Fruit fly (Drosophila melanogaster) whole organism, prepupa: Measurements from ENCODE around the gene CG8003.

Experiments
- Blimp-1 ChIP-seq: fragments of 200-800 bp; sonication (Bioruptor generic); optimal IDR thresholded peaks from 3 replicates; lab custom pipeline; 2017; ENCODE audit warnings: missing biosample characterization, missing genetic modification characterization, mild to moderate bottlenecking, moderate library complexity, missing genetic modification reagents
- CG10631 ChIP-seq: fragments of 200-800 bp; sonication (Bioruptor generic); optimal IDR thresholded peaks from 2 replicates; lab custom pipeline; 2016; ENCODE audit warnings: missing biosample characterization, missing genetic modification characterization
- CG10669 ChIP-seq: fragments of 200-800 bp; sonication (Bioruptor generic); optimal IDR thresholded peaks from 3 replicates; lab custom pipeline; 2018; ENCODE audit warnings: missing biosample characterization, mild to moderate bottlenecking, missing genetic modification characterization, moderate library complexity
- CG11762 ChIP-seq: fragments of 200-800 bp; sonication (Bioruptor generic); optimal IDR thresholded peaks from 3 replicates; lab custom pipeline; 2016; ENCODE audit warnings: missing biosample characterization, missing genetic modification characterization; ENCODE audit not compliant: insufficient read depth
- CG11902 ChIP-seq: fragments of 200-800 bp; sonication (Bioruptor generic); optimal IDR thresholded peaks from 3 replicates; lab custom pipeline; 2016; ENCODE audit warnings: missing biosample characterization, missing genetic modification characterization
- CG15336 ChIP-seq: fragments of 200-800 bp; sonication (Bioruptor generic); IDR thresholded peaks from 2 replicates; pipeline ENCODE4 v1.3.6; 2022; ENCODE audit warnings: missing biosample characterization, missing genetic modification characterization
- CG1621 ChIP-seq: fragments of 200-800 bp; sonication (Bioruptor generic); optimal IDR thresholded peaks from 3 replicates; lab custom pipeline; 2018; ENCODE audit warnings: missing biosample characterization, mild to moderate bottlenecking, missing genetic modification characterization
- CG3032 ChIP-seq: fragments of 200-800 bp; optimal IDR thresholded peaks from 2 replicates; lab custom pipeline; 2019; ENCODE audit warnings: missing biosample characterization, mild to moderate bottlenecking, missing genetic modification characterization, moderate library complexity
- CG31627 ChIP-seq: fragments of 200-800 bp; sonication (Bioruptor generic); optimal IDR thresholded peaks from 3 replicates; lab custom pipeline; 2016; ENCODE audit warnings: missing biosample characterization, missing genetic modification characterization
- CG34406 ChIP-seq: fragments of 200-800 bp; sonication (Bioruptor generic); optimal IDR thresholded peaks from 3 replicates; lab custom pipeline; 2016; ENCODE audit warnings: missing biosample characterization, missing genetic modification characterization
- CG3919 ChIP-seq: fragments of 200-800 bp; sonication (Bioruptor generic); optimal IDR thresholded peaks from 3 replicates; lab custom pipeline; 2016; ENCODE audit warnings: missing biosample characterization, missing genetic modification characterization
- CG4318 ChIP-seq: fragments of 200-800 bp; sonication (Bioruptor generic); optimal IDR thresholded peaks from 3 replicates; lab custom pipeline; 2017; ENCODE audit warnings: missing biosample characterization, mild to moderate bottlenecking, missing genetic modification characterization
- CG6163 ChIP-seq: fragments of 200-800 bp; sonication (Bioruptor generic); IDR thresholded peaks from 3 replicates; pipeline ENCODE4 v1.3.6; 2022; ENCODE audit warnings: missing biosample characterization, missing genetic modification characterization
- CG6276 ChIP-seq: fragments of 200-800 bp; sonication (Bioruptor generic); optimal IDR thresholded peaks from 2 replicates; lab custom pipeline; 2017; ENCODE audit warnings: missing biosample characterization, mild to moderate bottlenecking, missing genetic modification characterization
- CG6792 ChIP-seq: fragments of 200-800 bp; sonication (Bioruptor generic); optimal IDR thresholded peaks from 3 replicates; lab custom pipeline; 2016; ENCODE audit warnings: missing biosample characterization, missing genetic modification characterization
- CG6808 ChIP-seq: fragments of 200-800 bp; sonication (Bioruptor generic); optimal IDR thresholded peaks from 3 replicates; lab custom pipeline; 2017; ENCODE audit warnings: missing biosample characterization, missing genetic modification characterization, mild to moderate bottlenecking, moderate library complexity, missing genetic modification reagents
- CG7368 ChIP-seq: fragments of 200-800 bp; sonication (Bioruptor generic); optimal IDR thresholded peaks from 3 replicates; lab custom pipeline; 2016; ENCODE audit warnings: missing biosample characterization, missing genetic modification characterization
- CG8119 ChIP-seq: fragments of 200-800 bp; sonication (Bioruptor generic); IDR thresholded peaks from 3 replicates; pipeline ENCODE4 v1.3.6; 2022; ENCODE audit warnings: missing biosample characterization, missing genetic modification characterization
- CG8632 ChIP-seq: fragments of 200-800 bp; sonication (Bioruptor generic); optimal IDR thresholded peaks from 3 replicates; lab custom pipeline; 2016; ENCODE audit warnings: missing biosample characterization, missing genetic modification characterization
- CG9139 ChIP-seq: fragments of 200-800 bp; sonication (Bioruptor generic); optimal IDR thresholded peaks from 3 replicates; lab custom pipeline; 2017; ENCODE audit warnings: missing biosample characterization, mild to moderate bottlenecking, missing genetic modification characterization
- Eip75B ChIP-seq: fragments of 200-800 bp; sonication (Bioruptor generic); optimal IDR thresholded peaks from 3 replicates; lab custom pipeline; 2016; ENCODE audit warnings: missing biosample characterization, missing genetic modification characterization
- Eip78C ChIP-seq: fragments of 200-800 bp; sonication (Bioruptor generic); peaks from one replicate; lab custom pipeline; 2016; ENCODE audit warnings: missing biosample characterization, missing genetic modification characterization
- Ets21C ChIP-seq: fragments of 200-800 bp; sonication (Bioruptor generic); optimal IDR thresholded peaks from 3 replicates; lab custom pipeline; 2016; ENCODE audit warnings: missing biosample characterization, missing genetic modification characterization
- Ets96B ChIP-seq: fragments of 200-800 bp; optimal IDR thresholded peaks from 2 replicates; lab custom pipeline; 2019; ENCODE audit warnings: missing biosample characterization, mild to moderate bottlenecking, missing genetic modification characterization, moderate library complexity
- Lpt ChIP-seq: fragments of 200-800 bp; sonication (Bioruptor generic); optimal IDR thresholded peaks from 3 replicates; lab custom pipeline; 2016; ENCODE audit warnings: missing biosample characterization, missing genetic modification characterization
- Smox ChIP-seq: fragments of 200-800 bp; sonication (Bioruptor generic); optimal IDR thresholded peaks from 3 replicates; lab custom pipeline; 2016; ENCODE audit warnings: missing biosample characterization, missing genetic modification characterization
- Sox102F ChIP-seq: fragments of 200-800 bp; sonication (Bioruptor generic); optimal IDR thresholded peaks from 2 replicates; lab custom pipeline; 2016; ENCODE audit warnings: missing biosample characterization, mild to moderate bottlenecking, missing genetic modification characterization
- Sox14 ChIP-seq: fragments of 200-800 bp; sonication (Bioruptor generic); optimal IDR thresholded peaks from 3 replicates; lab custom pipeline; 2016; ENCODE audit warnings: missing biosample characterization, missing genetic modification characterization
- Sox15 ChIP-seq: fragments of 200-800 bp; sonication (Bioruptor generic); optimal IDR thresholded peaks from 3 replicates; lab custom pipeline; 2016; ENCODE audit warnings: missing biosample characterization, missing genetic modification characterization
- achi ChIP-seq: fragments of 200-800 bp; sonication (Bioruptor generic); optimal IDR thresholded peaks from 3 replicates; lab custom pipeline; 2016; ENCODE audit warnings: missing biosample characterization, missing genetic modification characterization
- acj6 ChIP-seq: fragments of 200-800 bp; sonication (Bioruptor generic); optimal IDR thresholded peaks from 3 replicates; lab custom pipeline; 2016; ENCODE audit warnings: missing biosample characterization, missing genetic modification characterization
- dac ChIP-seq: fragments of 200-800 bp; sonication (Bioruptor generic); optimal IDR thresholded peaks from 2 replicates; lab custom pipeline; 2017; ENCODE audit warnings: missing biosample characterization, mild to moderate bottlenecking, missing genetic modification characterization
- dsx ChIP-seq: fragments of 200-800 bp; optimal IDR thresholded peaks from 3 replicates; lab custom pipeline; 2019; ENCODE audit warnings: missing biosample characterization, mild to moderate bottlenecking, missing genetic modification characterization, moderate library complexity; ENCODE audit not compliant: poor library complexity, severe bottlenecking
- eg ChIP-seq: fragments of 200-800 bp; sonication (Bioruptor generic); IDR thresholded peaks from 3 replicates; pipeline ENCODE4 v1.3.6; 2022; ENCODE audit warnings: missing biosample characterization, missing genetic modification characterization
- esn ChIP-seq: fragments of 200-800 bp; sonication (Bioruptor generic); optimal IDR thresholded peaks from 2 replicates; lab custom pipeline; 2016; ENCODE audit warnings: missing biosample characterization, mild to moderate bottlenecking, missing genetic modification characterization, moderate library complexity
- fd59A ChIP-seq: fragments of 200-800 bp; sonication (Bioruptor generic); optimal IDR thresholded peaks from 2 replicates; lab custom pipeline; 2017; ENCODE audit warnings: missing biosample characterization, mild to moderate bottlenecking, missing genetic modification characterization, missing genetic modification reagents
- fd85E ChIP-seq: fragments of 200-800 bp; sonication (Bioruptor generic); optimal IDR thresholded peaks from 3 replicates; lab custom pipeline; 2016; ENCODE audit warnings: missing biosample characterization, missing genetic modification characterization
- net ChIP-seq: fragments of 200-800 bp; sonication (Bioruptor generic); optimal IDR thresholded peaks from 3 replicates; lab custom pipeline; 2016; ENCODE audit warnings: missing biosample characterization, missing genetic modification characterization
- pdm3 ChIP-seq: fragments of 200-800 bp; sonication (Bioruptor generic); optimal IDR thresholded peaks from 3 replicates; lab custom pipeline; 2016; ENCODE audit warnings: missing biosample characterization, missing genetic modification characterization
- ss ChIP-seq, 2 experiments: fragments of 200-800 bp; sonication (Bioruptor generic); optimal IDR thresholded peaks; 2 replicates in 1 of 2; 3 replicates in 1 of 2; lab custom pipeline; 2017 to 2018; ENCODE audit warnings: mild to moderate bottlenecking in 2 of 2, missing biosample characterization in 2 of 2, missing genetic modification characterization in 2 of 2, moderate library complexity in 1 of 2
- svp ChIP-seq: fragments of 200-800 bp; sonication (Bioruptor generic); peaks from one replicate; lab custom pipeline; 2016; ENCODE audit warnings: missing biosample characterization, missing genetic modification characterization
- vri ChIP-seq: fragments of 200-800 bp; sonication (Bioruptor generic); optimal IDR thresholded peaks from 3 replicates; lab custom pipeline; 2016; ENCODE audit warnings: missing biosample characterization, mild to moderate bottlenecking, missing genetic modification characterization

The CG8003 gene

dm6 chr3L:10648431-10648830 is 12.8 kb upstream of the CG8003 start (continued):
- TF ChIP-seq CG6808 (no peak), Smox (GFP tag; lab: Kevin White, UChicago) (no peak), dac (no peak), CG1621 (tag; lab: Kevin White, UChicago) (peak; percentile 0), Eip75B (peak; percentile 41), eg (peak; percentile 67), acj6 (peak; percentile 44), CG11762 (GFP tag; lab: Kevin White, UChicago) (no peak), fd85E (GFP tag; lab: Kevin White, UChicago) (no peak), Ets96B (tag; lab: Kevin White, UChicago) (no peak), net (GFP tag; lab: Kevin White, UChicago) (peak; percentile 31), Sox102F (GFP tag; lab: Kevin White, UChicago) (no peak), CG7368 (GFP tag; lab: Kevin White, UChicago) (no peak), CG8119 (GFP tag; lab: Robert Waterston, UW) (peak; percentile 69), CG3919 (no peak), CG6792 (GFP tag; lab: Kevin White, UChicago) (peak; percentile 5), CG4318 (GFP tag; lab: Kevin White, UChicago) (no peak), Blimp-1 (GFP tag; lab: Kevin White, UChicago) (no peak), Lpt (no peak), CG34406 (GFP tag; lab: Kevin White, UChicago) (no peak), achi (GFP tag; lab: Kevin White, UChicago) (peak; percentile 45), CG15336 (peak; percentile 69), CG8632 (GFP tag; lab: Kevin White, UChicago) (peak; percentile 7), esn (GFP tag; lab: Kevin White, UChicago) (no peak), CG3032 (tag; lab: Kevin White, UChicago) (peak; percentile 27), CG31627 (peak; percentile 6), Sox15 (no peak), Ets21C (no peak), pdm3 (GFP tag; lab: Kevin White, UChicago) (peak; percentile 35), Eip78C (peak; percentile 82), CG9139 (GFP tag; lab: Kevin White, UChicago) (no peak), ss (GFP tag; optimal IDR thresholded peaks at IDR 0.05; lab: Kevin White, UChicago) (peak in 1 of 2 experiments; percentile 11), fd59A (GFP tag; lab: Kevin White, UChicago) (peak; percentile 38), CG11902 (GFP tag; lab: Kevin White, UChicago) (no peak)
- TF ChIP-seq, all 60 proteins: peak for 32

- TF ChIP-seq Ets21C: no peak
- TF ChIP-seq CG10631 (GFP tag; lab: Kevin White, UChicago): no peak
- TF ChIP-seq dsx (GFP tag; lab: Kevin White, UChicago): no peak
- no peak for TF ChIP-seq Sox14 (GFP tag; lab: Kevin White, UChicago)
- TF ChIP-seq, all 60 proteins: peak for 0
These were observed 10.0 kb upstream of the CG8003 start for dm6 chr3L:10651271-10651670.

dm6 chr3L:10652487-10652886 is 8.8 kb upstream of the CG8003 start:
- TF ChIP-seq Blimp-1 (GFP tag; lab: Kevin White, UChicago) (no peak), CG8119 (GFP tag; lab: Robert Waterston, UW) (no peak), vri (no peak), acj6 (no peak), CG6163 (GFP tag; lab: Robert Waterston, UW) (peak; percentile 27; the same call in 2 of the 3 replicates), Eip75B (no peak), CG1621 (tag; lab: Kevin White, UChicago) (no peak), svp (no peak), CG6276 (GFP tag; lab: Kevin White, UChicago) (no peak), CG10669 (GFP tag; lab: Kevin White, UChicago) (peak; percentile 2), achi (GFP tag; lab: Kevin White, UChicago) (no peak), Sox14 (GFP tag; lab: Kevin White, UChicago) (peak; percentile 64), eg (0 out of 3 replicates have a peak, but pooled peaks have one; percentile 6)
- TF ChIP-seq, all 60 proteins: peak for 4
